Worm (Caenorhabditis elegans) whole organism, L1 larva: ENCODE measurements around the gene F35B3.3.

ENCODE experiments used
- ceh-82 ChIP-seq, 3 experiments: fragments of 150-350 bp in 1 of 3; sonication (generic microtip) in 2 of 3; optimal IDR thresholded peaks; 2 replicates each; lab custom pipeline; 2014 to 2017; ENCODE audit warnings: missing biosample characterization in 3 of 3, missing genetic modification characterization in 3 of 3
- egl-27 ChIP-seq, 2 experiments: fragments of 150-350 bp in 1 of 2; sonication (generic microtip); optimal IDR thresholded peaks; 3 replicates each; lab custom pipeline; 2017 to 2018; ENCODE audit warnings: missing biosample characterization in 2 of 2, missing genetic modification characterization in 2 of 2, missing genetic modification reagents in 2 of 2
- nhr-28 ChIP-seq: fragments of 150-350 bp; optimal IDR thresholded peaks from 2 replicates; lab custom pipeline; 2014; ENCODE audit warnings: missing biosample characterization, missing genetic modification characterization
- nhr-76 ChIP-seq: sonication (generic microtip); optimal IDR thresholded peaks from 2 replicates; lab custom pipeline; 2017; ENCODE audit warnings: missing biosample characterization, missing genetic modification characterization
- nhr-90 ChIP-seq: sonication (generic microtip); optimal IDR thresholded peaks from 2 replicates; lab custom pipeline; 2016; ENCODE audit warnings: mild to moderate bottlenecking, missing genetic modification characterization, missing compliant biosample characterization; ENCODE audit not compliant: poor library complexity
- pqm-1 ChIP-seq: sonication (generic microtip); optimal IDR thresholded peaks from 3 replicates; lab custom pipeline; 2017; ENCODE audit warnings: missing biosample characterization, missing genetic modification characterization
- skn-1 ChIP-seq: fragments of 150-350 bp; optimal IDR thresholded peaks from 2 replicates; lab custom pipeline; 2014; ENCODE audit warnings: missing biosample characterization, missing genetic modification characterization

ce11 chrX:17034193-17034592, 20.9 kb downstream of the F35B3.3 start:
- TF ChIP-seq nhr-28 (tag; lab: Kevin White, UChicago) = no peak
- no peak for TF ChIP-seq skn-1 (tag; lab: Kevin White, UChicago)
- TF ChIP-seq pqm-1 (tag; lab: Kevin White, UChicago) = no peak
- no peak for TF ChIP-seq nhr-90 (tag; lab: Kevin White, UChicago)
- no peak for TF ChIP-seq ceh-82 (tag; optimal IDR thresholded peaks at IDR 0.05; lab: Kevin White, UChicago)
- no peak for TF ChIP-seq nhr-76
- no peak for TF ChIP-seq egl-27 (tag; optimal IDR thresholded peaks at IDR 0.05; lab: Kevin White, UChicago)
